Worm (Caenorhabditis elegans) whole organism, midembryonic: ENCODE measurements around the gene abu-4.

ENCODE experiments used
- T22C8.4 ChIP-seq: fragments of 200-800 bp; sonication (Bioruptor generic); IDR thresholded peaks from 2 replicates; pipeline ENCODE4 v1.3.6; 2022; ENCODE audit warnings: missing genetic modification characterization, missing compliant biosample characterization
- ref-1 ChIP-seq: fragments of 200-800 bp; sonication (Bioruptor generic); conservative IDR thresholded peaks from 2 replicates; pipeline ENCODE4 v1.3.6; 2022; ENCODE audit warnings: missing genetic modification reagents, missing genetic modification characterization, missing compliant biosample characterization

- no peak for TF ChIP-seq T22C8.4 (GFP tag; lab: Robert Waterston, UW)
- TF ChIP-seq ref-1 (GFP tag; lab: Robert Waterston, UW), result no peak
These were observed 3.9 kb downstream of the abu-4 start, which contains the start of gene fbxa-137 for ce11 chrV:2278543-2278942.
